Fruit fly (Drosophila melanogaster) Kc167 (cell line): ENCODE measurements around the gene Tsc1.

Source experiments
- Myc ChIP-seq: fragments of >200 bp; optimal IDR thresholded peaks from 2 replicates; lab custom pipeline; 2017; ENCODE audit warnings: missing external identifiers
- Sin3A ChIP-seq: fragments of >200 bp; optimal IDR thresholded peaks from 2 replicates; lab custom pipeline; 2018; ENCODE audit warnings: missing external identifiers
- h ChIP-seq: fragments of >200 bp; optimal IDR thresholded peaks from 3 replicates; lab custom pipeline; 2018; ENCODE audit warnings: missing external identifiers
- insv ChIP-seq: fragments of >200 bp; optimal IDR thresholded peaks from 3 replicates; lab custom pipeline; 2018; ENCODE audit warnings: missing external identifiers
- psq ChIP-seq: fragments of >200 bp; optimal IDR thresholded peaks from 2 replicates; lab custom pipeline; 2017; ENCODE audit warnings: missing external identifiers
- ttk ChIP-seq: sonication (Bioruptor generic); optimal IDR thresholded peaks from 2 replicates; lab custom pipeline; 2017; ENCODE audit warnings: missing external identifiers

The Tsc1 gene

DNA sequence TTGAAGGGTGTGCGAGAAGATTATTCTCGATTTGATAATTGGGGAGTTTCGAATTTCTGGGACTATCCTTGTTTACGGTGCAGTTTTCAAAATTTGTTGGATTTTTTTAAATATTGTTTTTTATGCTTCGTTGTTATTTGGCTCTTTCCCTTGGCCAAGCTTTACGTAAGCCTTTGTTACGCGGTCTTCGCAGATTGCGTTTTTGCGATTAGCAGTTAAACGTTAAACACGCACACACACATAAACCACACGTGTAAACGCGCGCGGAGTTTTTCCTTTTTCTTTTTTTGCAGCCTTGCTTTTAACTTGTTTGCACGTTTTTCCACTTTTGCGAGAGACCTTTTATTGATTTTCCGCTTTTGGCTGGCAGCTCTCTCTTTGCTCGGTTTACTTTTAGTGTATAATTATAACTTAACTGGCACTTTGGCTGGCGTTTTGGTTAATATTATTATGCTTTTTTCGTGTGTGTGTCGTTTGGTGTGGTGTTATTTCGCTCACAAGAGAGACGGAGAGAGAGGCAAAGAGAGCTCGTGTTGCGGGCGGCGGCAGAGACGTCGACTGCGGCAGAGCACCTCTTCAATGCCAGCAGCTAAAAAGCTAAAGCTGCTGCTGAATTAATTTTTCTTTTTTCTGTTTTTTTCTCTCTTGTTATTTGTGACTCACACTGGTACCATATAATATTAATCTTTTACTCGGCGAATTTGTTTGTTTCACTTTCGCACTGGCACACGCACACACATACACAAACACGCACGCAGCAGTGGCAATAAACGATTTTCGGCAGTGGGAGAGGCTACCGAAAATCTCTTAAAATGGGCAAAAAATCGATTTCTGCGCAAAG is 25.4 kb upstream of the Tsc1 start:
- no peak for TF ChIP-seq ttk (lab: Kevin White, UChicago)
- TF ChIP-seq Myc (lab: Kevin White, UChicago), result no peak
- no peak for TF ChIP-seq insv
- no peak for TF ChIP-seq Sin3A (lab: Kevin White, UChicago)
- TF ChIP-seq h, result no peak
- TF ChIP-seq psq (lab: Kevin White, UChicago), result no peak

DNA sequence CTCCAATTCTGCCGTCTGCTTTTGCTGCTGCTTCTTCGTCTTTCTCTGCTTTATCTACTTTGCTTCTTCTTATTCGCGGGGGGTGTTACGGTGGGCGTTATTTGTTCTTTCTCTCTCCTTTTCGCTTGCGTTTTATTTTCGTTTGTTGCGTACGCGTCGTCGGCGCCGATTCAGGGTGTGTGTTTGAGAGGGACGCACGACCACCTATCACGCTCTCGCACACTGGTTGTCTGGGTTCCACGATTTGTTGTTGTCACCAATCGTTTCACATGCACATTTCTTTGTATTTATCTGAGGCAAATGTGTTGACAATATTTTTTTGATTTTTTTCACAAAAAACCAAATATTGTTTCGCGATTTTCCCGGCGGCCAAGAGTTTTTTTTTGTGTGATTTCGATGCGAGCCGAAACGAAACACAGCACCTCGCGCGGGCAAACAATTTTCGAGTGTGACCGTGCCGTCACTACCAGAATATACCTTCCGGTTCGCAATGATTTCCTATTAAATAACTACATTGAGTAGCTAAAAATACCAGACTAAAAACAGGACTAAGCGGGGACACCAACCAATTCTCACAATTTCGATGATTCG is 24.7 kb upstream of the Tsc1 start, which contains the start of gene Syx1A:
Gene Syx1A (minus strand): TSS at position 452 of the 591 bp plus-strand sequence.
- TF ChIP-seq insv, result no peak
- no peak for TF ChIP-seq Sin3A (lab: Kevin White, UChicago)
- no peak for TF ChIP-seq Myc (lab: Kevin White, UChicago)
- no peak for TF ChIP-seq psq (lab: Kevin White, UChicago)
- no peak for TF ChIP-seq ttk (lab: Kevin White, UChicago)
- no peak for TF ChIP-seq h

DNA sequence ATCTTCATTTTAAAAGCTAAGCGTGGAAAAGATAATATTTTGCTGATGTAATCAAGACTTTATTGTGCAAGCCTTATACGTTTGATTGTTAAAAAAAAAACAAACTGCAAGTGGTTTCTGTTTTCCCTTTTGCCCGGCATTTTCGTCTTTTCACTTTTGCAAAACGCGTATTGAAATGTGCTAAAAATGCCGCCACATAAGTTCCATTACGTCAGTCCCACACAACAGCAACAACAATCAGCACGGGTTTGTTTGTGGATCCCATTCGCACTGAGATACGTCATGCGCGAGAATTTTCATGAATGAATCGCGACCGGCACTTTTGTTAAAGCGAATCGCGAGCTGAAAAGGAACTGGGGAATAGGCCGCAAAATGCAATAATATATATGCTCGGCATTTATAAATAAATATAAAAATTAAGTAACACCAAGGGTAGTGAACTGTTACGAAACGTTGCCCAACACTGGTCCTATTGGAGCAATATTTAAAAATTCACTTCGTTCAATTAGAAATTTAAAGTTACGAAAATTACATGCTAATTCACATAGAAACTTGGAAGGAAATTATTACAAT is 24.0 kb upstream of the Tsc1 start:
- no peak for TF ChIP-seq Sin3A (lab: Kevin White, UChicago)
- no peak for TF ChIP-seq h
- no peak for TF ChIP-seq psq (lab: Kevin White, UChicago)
- no peak for TF ChIP-seq ttk (lab: Kevin White, UChicago)
- no peak for TF ChIP-seq Myc (lab: Kevin White, UChicago)
- no peak for TF ChIP-seq insv

DNA sequence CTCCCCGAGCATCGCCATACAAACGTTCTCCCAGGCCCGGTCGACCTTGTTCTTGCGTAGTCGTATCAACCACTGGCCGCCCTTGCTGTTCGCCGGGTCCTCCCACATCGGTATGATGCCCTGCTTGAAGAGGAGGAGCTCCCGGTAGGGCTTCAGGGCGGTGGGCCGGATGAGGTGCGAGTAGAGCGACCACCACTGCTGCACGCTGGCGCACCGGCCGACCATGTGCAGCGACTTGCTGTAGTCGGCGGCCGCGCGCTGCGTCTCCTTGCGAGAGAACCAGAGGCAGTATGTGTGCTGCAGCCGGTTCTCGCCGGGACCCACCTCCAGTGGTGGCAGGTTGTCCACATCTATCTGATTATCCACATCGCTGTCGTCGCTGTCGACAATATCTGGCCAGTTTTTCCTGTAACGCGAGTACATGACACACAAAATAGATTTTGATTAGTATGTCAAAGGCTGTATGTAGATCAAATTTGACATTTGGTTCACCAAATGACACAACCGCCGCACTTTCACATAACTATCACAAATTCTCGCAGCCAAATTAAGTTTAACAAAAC is 23.1 kb upstream of the Tsc1 start, which contains the start of gene CG10694:
Gene CG10694 (plus strand): TSS at position 513 of the 563 bp plus-strand sequence.
- TF ChIP-seq insv (no peak), ttk (lab: Kevin White, UChicago) (no peak), Myc (lab: Kevin White, UChicago) (no peak), Sin3A (lab: Kevin White, UChicago) (no peak)

DNA sequence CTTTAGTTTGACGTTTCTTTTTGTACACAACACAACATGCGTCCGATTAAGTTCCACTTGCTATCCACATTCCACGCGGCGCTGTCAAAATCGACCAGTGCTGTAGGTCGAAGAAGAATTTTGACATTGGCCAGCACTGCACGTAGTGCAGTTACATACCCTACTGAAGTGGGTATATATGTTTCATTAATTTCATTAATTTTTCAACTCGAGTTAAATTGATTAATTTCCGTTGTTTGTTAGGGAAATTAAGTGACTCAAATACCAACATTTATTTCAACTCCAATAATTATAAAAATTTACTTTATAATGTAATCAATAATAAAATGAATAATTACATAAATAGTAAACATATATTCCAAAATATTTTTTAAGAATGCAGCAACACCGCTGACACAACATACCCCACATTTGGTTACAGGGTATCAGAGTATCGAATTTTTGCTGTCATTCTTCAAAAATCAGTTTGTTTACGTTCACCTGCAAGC is 21.2 kb upstream of the Tsc1 start, which contains the start of the genes eIF4EHP and CG18428:
Gene eIF4EHP (minus strand): TSS at position 59 of the 488 bp plus-strand sequence.
Gene CG18428 (plus strand): TSS at position 435 of the 488 bp plus-strand sequence.
- TF ChIP-seq Sin3A (lab: Kevin White, UChicago) (no peak), Myc (lab: Kevin White, UChicago) (no peak), h (no peak), insv (no peak), psq (lab: Kevin White, UChicago) (no peak), ttk (lab: Kevin White, UChicago) (no peak)

DNA sequence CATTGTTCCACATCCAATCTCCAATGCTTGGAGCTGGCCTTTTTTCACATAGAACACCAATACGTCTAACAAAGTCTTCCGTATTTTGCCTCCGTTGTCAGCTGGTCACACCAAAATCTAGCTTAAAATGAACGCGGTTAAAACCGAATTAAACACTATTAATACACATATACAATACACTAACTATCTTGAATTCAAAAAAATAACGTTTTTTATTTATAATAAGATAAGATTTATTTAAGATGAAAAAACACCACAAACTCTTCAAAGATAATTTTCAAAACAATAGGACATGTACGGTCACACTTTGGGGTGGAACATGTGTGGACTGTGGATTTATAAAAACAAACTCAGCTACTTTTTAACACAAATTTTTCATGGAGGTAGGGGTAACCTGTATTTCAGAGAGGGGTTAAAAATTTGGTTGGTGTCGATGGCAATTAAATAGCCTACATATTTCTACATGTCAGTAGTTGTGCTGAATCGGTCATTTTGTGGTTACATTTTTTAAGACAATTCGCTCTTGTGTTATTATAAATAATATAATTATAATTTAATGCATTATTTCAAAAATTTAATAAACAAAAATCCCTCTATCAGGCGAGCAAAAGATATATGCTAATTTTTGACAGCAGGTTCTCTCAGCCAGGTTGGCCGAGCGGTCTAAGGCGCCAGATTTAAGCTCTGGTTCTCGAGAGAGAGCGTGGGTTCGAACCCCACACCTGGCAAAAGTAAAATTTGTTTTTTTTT is 17.6 kb upstream of the Tsc1 start, which contains the start of gene CG13605:
Gene CG13605 (minus strand): TSS at position 70 of the 750 bp plus-strand sequence.
- no peak for TF ChIP-seq insv
- TF ChIP-seq Myc (lab: Kevin White, UChicago), result no peak
- no peak for TF ChIP-seq Sin3A (lab: Kevin White, UChicago)

DNA sequence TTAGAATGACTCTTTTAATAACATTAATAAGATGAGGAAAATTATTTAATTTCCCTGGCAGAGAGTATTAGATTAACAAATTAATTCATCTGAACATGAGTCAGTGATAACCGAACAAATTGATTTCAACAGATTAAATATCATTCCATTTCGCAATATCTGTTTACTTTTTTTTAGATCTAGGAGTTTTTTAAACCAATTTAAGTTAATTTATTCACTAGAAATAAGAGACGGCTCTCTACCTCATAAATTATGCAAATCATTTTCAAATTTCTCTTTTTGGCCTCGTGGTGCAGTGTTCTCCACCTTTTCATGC is 17.1 kb upstream of the Tsc1 start, which contains the start of gene Root:
Gene Root (plus strand): TSS at position 217 of the 316 bp plus-strand sequence.
- TF ChIP-seq ttk (lab: Kevin White, UChicago) (no peak), Sin3A (lab: Kevin White, UChicago) (no peak), psq (lab: Kevin White, UChicago) (no peak), h (no peak), insv (no peak), Myc (lab: Kevin White, UChicago) (no peak)

DNA sequence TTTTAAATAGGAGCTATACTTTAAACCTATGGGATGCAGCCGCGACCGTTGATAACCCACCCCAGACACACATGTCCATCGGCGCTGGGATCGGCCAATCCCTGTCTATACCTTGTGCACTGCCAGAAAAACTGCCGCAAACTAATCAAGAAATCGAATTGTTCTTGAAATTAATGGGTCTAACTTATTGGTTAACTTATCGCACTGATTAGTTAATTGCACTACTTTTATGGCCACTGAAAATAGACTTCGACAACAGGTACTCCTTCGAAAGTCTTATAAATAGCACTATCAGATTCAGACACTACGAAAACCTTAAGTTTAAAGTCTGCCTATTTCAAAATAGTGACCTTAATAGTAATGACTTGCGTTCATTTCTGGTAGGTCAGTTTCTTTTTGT is 13.9 kb upstream of the Tsc1 start, which contains the start of gene CG13607:
Gene CG13607 (minus strand): TSS at position 143 of the 400 bp plus-strand sequence.
- TF ChIP-seq Sin3A (lab: Kevin White, UChicago), result no peak
- no peak for TF ChIP-seq Myc (lab: Kevin White, UChicago)
- TF ChIP-seq ttk (lab: Kevin White, UChicago), result no peak
- no peak for TF ChIP-seq psq (lab: Kevin White, UChicago)
- no peak for TF ChIP-seq h
- no peak for TF ChIP-seq insv

DNA sequence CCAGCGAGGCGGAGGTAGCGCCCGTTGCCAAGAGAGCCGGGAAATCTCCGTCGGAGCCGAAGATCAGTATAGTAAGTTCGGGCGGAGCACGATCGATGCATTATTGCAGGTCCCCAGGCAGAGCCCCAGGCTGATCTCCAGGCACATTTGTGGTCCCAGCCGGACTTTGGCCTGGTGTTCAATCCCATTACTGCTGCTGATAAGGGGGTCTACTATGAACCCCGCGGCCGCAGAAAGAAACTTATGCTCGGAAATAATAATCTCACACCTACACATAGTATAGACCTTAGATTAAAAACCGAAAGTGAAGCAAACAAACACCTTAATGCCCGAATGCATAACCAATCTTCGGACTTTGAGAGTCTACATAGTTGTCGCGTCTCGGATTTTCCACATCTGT is 13.1 kb upstream of the Tsc1 start:
- TF ChIP-seq h (no peak), Myc (lab: Kevin White, UChicago) (no peak), ttk (lab: Kevin White, UChicago) (no peak), insv (no peak), psq (lab: Kevin White, UChicago) (no peak), Sin3A (lab: Kevin White, UChicago) (no peak)

DNA sequence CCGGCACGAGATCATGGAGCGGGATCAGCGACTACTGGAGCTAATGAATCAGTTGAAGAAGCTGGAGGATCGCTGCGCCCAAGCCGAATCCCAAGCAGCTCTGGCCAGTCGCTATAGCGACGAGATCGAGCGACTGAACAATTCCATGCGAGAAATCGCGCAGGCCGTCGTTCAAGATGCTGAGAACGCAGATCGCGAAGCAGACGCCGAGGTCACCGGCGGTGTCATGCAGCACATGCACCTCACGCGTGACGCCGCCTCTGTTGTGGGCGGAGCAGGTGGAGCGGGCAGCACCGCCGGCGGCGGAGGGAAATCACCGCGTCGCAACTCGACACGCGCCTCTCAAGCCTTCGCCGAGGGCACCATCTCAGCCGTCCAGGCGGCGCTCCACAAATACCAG is 8.4 kb upstream of the Tsc1 start:
- TF ChIP-seq Myc (lab: Kevin White, UChicago), result no peak
- TF ChIP-seq Sin3A (lab: Kevin White, UChicago), result no peak
- TF ChIP-seq insv, result no peak
- TF ChIP-seq ttk (lab: Kevin White, UChicago), result no peak
- TF ChIP-seq h, result no peak
- no peak for TF ChIP-seq psq (lab: Kevin White, UChicago)

DNA sequence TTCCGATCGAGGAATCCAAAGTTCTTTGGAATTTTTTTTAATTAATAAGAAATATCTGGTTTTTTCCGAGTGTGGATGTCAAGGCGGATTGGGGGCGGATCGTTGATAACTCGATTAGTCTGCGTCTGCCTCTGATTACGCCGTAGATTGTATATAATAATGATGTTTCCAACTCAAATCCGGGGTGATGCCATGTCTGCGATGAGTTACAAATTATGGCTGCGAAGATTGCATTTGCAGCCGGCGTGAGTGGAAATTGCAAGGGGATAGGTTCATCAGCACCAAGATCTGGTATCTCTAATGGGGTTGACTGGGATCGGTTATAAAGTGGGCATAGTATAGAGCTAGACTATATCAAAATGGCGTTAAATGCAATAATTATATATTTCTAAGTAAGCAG is 7.7 kb upstream of the Tsc1 start:
- no peak for TF ChIP-seq insv
- TF ChIP-seq psq (lab: Kevin White, UChicago), result no peak
- no peak for TF ChIP-seq ttk (lab: Kevin White, UChicago)
- no peak for TF ChIP-seq Sin3A (lab: Kevin White, UChicago)
- TF ChIP-seq Myc (lab: Kevin White, UChicago), result no peak
- TF ChIP-seq h, result no peak
